Fruit fly (Drosophila melanogaster): ENCODE results near the gene PIG-P.
A peak's percentile ranks its signal among the peaks of the same experiment; 100 is the strongest.

The PIG-P gene

dm6 chr3R:26042131-26042885, 15.7 kb downstream of the PIG-P start (continued):
- peak; percentile 34 for TF ChIP-seq CG7745 (tag; optimal IDR thresholded peaks at IDR 0.05)
- peak; percentile 89 for TF ChIP-seq fd3F (GFP tag; optimal IDR thresholded peaks at IDR 0.05)
- peak; percentile 96 for TF ChIP-seq CG13624 (GFP tag; optimal IDR thresholded peaks at IDR 0.05)
- TF ChIP-seq en (GFP tag; optimal IDR thresholded peaks at IDR 0.05): peak; percentile 93
- TF ChIP-seq Dip3 (GFP tag; optimal IDR thresholded peaks at IDR 0.05): peak; percentile 97
- TF ChIP-seq CG16863 (GFP tag; optimal IDR thresholded peaks at IDR 0.05): peak; percentile 96
- TF ChIP-seq pros (GFP tag; optimal IDR thresholded peaks at IDR 0.05): no peak
- TF ChIP-seq knrl (GFP tag; IDR thresholded peaks at IDR 0.05; ENCODE audit: partially characterized antibody): no peak
- TF ChIP-seq CG6689 (GFP tag; IDR thresholded peaks at IDR 0.05): peak; percentile 96
- TF ChIP-seq CG4404 (GFP tag; IDR thresholded peaks at IDR 0.05): peak; percentile 87
- peak; percentile 97 for TF ChIP-seq lmd (GFP tag; IDR thresholded peaks at IDR 0.05)
- TF ChIP-seq sens (GFP tag): peak; percentile 100
- TF ChIP-seq CG12769 (tag; optimal IDR thresholded peaks at IDR 0.05): peak; percentile 97
- peak; percentile 93 for TF ChIP-seq Fer1 (GFP tag; optimal IDR thresholded peaks at IDR 0.05)
- TF ChIP-seq fu2 (GFP tag; optimal IDR thresholded peaks at IDR 0.05): peak; percentile 95
- peak; percentile 98 for TF ChIP-seq Xbp1 (GFP tag; optimal IDR thresholded peaks at IDR 0.05)
- peak; percentile 98 for TF ChIP-seq chn (GFP tag; optimal IDR thresholded peaks at IDR 0.05)
- peak; percentile 75 for TF ChIP-seq nom (GFP tag; optimal IDR thresholded peaks at IDR 0.05)
- TF ChIP-seq Asciz (GFP tag; optimal IDR thresholded peaks at IDR 0.05): peak; percentile 92
- TF ChIP-seq slp2 (GFP tag; optimal IDR thresholded peaks at IDR 0.05): peak; percentile 97
- TF ChIP-seq fd64A (GFP tag; optimal IDR thresholded peaks at IDR 0.05): peak; percentile 82
- TF ChIP-seq sd (tag; optimal IDR thresholded peaks at IDR 0.05): peak; percentile 76
- peak; percentile 97 for TF ChIP-seq tx (GFP tag; optimal IDR thresholded peaks at IDR 0.05)
- TF ChIP-seq CoRest (tag; optimal IDR thresholded peaks at IDR 0.05): peak; percentile 96
- TF ChIP-seq gem (tag; optimal IDR thresholded peaks at IDR 0.05): peak; percentile 97
- TF ChIP-seq CG8765 (GFP tag; IDR thresholded peaks at IDR 0.05): peak; percentile 94
- peak; percentile 96 for TF ChIP-seq nmo (GFP tag; optimal IDR thresholded peaks at IDR 0.05)
- TF ChIP-seq Bteb2 (GFP tag; optimal IDR thresholded peaks at IDR 0.05): peak; percentile 95
- peak; percentile 95 for TF ChIP-seq CG15269 (tag; optimal IDR thresholded peaks at IDR 0.05)
- peak; percentile 95 for TF ChIP-seq Dbx (GFP tag; IDR thresholded peaks at IDR 0.05)
- no peak for TF ChIP-seq mld (GFP tag; IDR thresholded peaks at IDR 0.05; ENCODE audit: partially characterized antibody)
- TF ChIP-seq CG34376 (GFP tag; optimal IDR thresholded peaks at IDR 0.05): peak; percentile 69
- TF ChIP-seq Hmr (GFP tag; optimal IDR thresholded peaks at IDR 0.05): peak; percentile 97
- TF ChIP-seq luna (GFP tag; optimal IDR thresholded peaks at IDR 0.05): peak; percentile 92
- no peak for TF ChIP-seq hkb (optimal IDR thresholded peaks at IDR 0.05)
- peak; percentile 98 for TF ChIP-seq hkb (GFP tag; IDR thresholded peaks at IDR 0.05)
- peak; percentile 94 for TF ChIP-seq CG3065 (GFP tag; optimal IDR thresholded peaks at IDR 0.05)
- peak; percentile 82 to 98 for TF ChIP-seq bsh (GFP tag; optimal IDR thresholded peaks at IDR 0.05)
- TF ChIP-seq MTF-1 (GFP tag; optimal IDR thresholded peaks at IDR 0.05; ENCODE audit: borderline replicate concordance): peak; percentile 87
- TF ChIP-seq E2f1 (GFP tag; IDR thresholded peaks at IDR 0.05): peak; percentile 96
- TF ChIP-seq CG5953 (GFP tag; IDR thresholded peaks at IDR 0.05): peak; percentile 96
- peak; percentile 92 for TF ChIP-seq ERR (GFP tag; optimal IDR thresholded peaks at IDR 0.05)
- peak; percentile 95 for TF ChIP-seq peb (GFP tag; IDR thresholded peaks at IDR 0.05)
- TF ChIP-seq Usf (GFP tag; optimal IDR thresholded peaks at IDR 0.05): peak; percentile 88
- TF ChIP-seq CG2678 (tag; optimal IDR thresholded peaks at IDR 0.05): peak; percentile 96
- TF ChIP-seq emc (GFP tag; optimal IDR thresholded peaks at IDR 0.05): peak; percentile 91
- peak; percentile 91 for TF ChIP-seq Nf-YA (GFP tag; IDR thresholded peaks at IDR 0.05)
- TF ChIP-seq CG17186 (GFP tag; optimal IDR thresholded peaks at IDR 0.05): peak; percentile 90
- TF ChIP-seq CG2875 (GFP tag; optimal IDR thresholded peaks at IDR 0.05): peak; percentile 95

Measured in whole organism, embryonic.